Worm (Caenorhabditis elegans) whole organism, young adult: ENCODE measurements around the gene C02E7.7.

ENCODE experiments used
- F57C9.4 ChIP-seq: sonication (generic microtip); optimal IDR thresholded peaks from 2 replicates; lab custom pipeline; 2017; ENCODE audit warnings: mild to moderate bottlenecking, missing genetic modification characterization, missing compliant biosample characterization
- him-1 ChIP-seq: sonication (generic microtip); optimal IDR thresholded peaks from 2 replicates; lab custom pipeline; 2016; ENCODE audit warnings: missing genotype, missing genetic modification reagents, missing genetic modification characterization, missing compliant biosample characterization
- zim-3 ChIP-seq: sonication (generic microtip); optimal IDR thresholded peaks from 2 replicates; lab custom pipeline; 2017; ENCODE audit warnings: mild to moderate bottlenecking, missing genetic modification characterization, moderate library complexity, missing compliant biosample characterization
- ztf-6 ChIP-seq: fragments of 200-800 bp; sonication (Bioruptor generic); IDR thresholded peaks from 2 replicates; pipeline ENCODE4 v1.3.6; 2022; ENCODE audit warnings: missing genetic modification reagents, missing genetic modification characterization, missing compliant biosample characterization

ce11 chrV:4913853-4914252 is 4.5 kb downstream of the C02E7.7 start:
- no peak for TF ChIP-seq zim-3 (tag; lab: Kevin White, UChicago)
- no peak for TF ChIP-seq him-1 (tag; lab: Kevin White, UChicago)
- TF ChIP-seq ztf-6 (GFP tag; lab: Robert Waterston, UW), result no peak
- no peak for TF ChIP-seq F57C9.4 (tag; lab: Kevin White, UChicago)
